Worm (Caenorhabditis elegans) whole organism, L4 larva: ENCODE data around the gene F36G9.3.

Experiments used
- F26F4.8 ChIP-seq: fragments of 200-800 bp; sonication (Bioruptor generic); conservative IDR thresholded peaks from 2 replicates; pipeline ENCODE4 v1.3.6; 2022; ENCODE audit warnings: missing genetic modification characterization, missing compliant biosample characterization
- F37D6.2 ChIP-seq: sonication (generic microtip); optimal IDR thresholded peaks from 2 replicates; lab custom pipeline; 2016; ENCODE audit warnings: mild to moderate bottlenecking, missing genetic modification characterization, missing compliant biosample characterization
- T20F7.1 ChIP-seq: fragments of 200-800 bp; sonication (Bioruptor generic); optimal IDR thresholded peaks from 2 replicates; lab custom pipeline; 2018; ENCODE audit warnings: mild to moderate bottlenecking, missing genetic modification characterization, missing compliant biosample characterization
- Y5F2A.4 ChIP-seq: fragments of 200-800 bp; sonication (Bioruptor generic); optimal IDR thresholded peaks from 2 replicates; lab custom pipeline; 2018; ENCODE audit warnings: mild to moderate bottlenecking, missing genetic modification characterization, missing compliant biosample characterization
- ZK546.5 ChIP-seq, 2 experiments: sonication (generic microtip); optimal IDR thresholded peaks; 2 replicates each; lab custom pipeline; 2017; ENCODE audit warnings: missing biosample characterization in 2 of 2, missing genetic modification characterization in 2 of 2
- aly-2 ChIP-seq: sonication (generic microtip); optimal IDR thresholded peaks from 2 replicates; lab custom pipeline; 2018; ENCODE audit warnings: missing biosample characterization, missing genetic modification characterization
- ceh-28 ChIP-seq: fragments of 150-350 bp; optimal IDR thresholded peaks from 2 replicates; lab custom pipeline; 2014; ENCODE audit warnings: missing biosample characterization, missing genetic modification reagents, missing genetic modification characterization
- ceh-44 ChIP-seq: fragments of 200-800 bp; sonication (Bioruptor generic); IDR thresholded peaks from 2 replicates; pipeline ENCODE4 v1.3.6; 2022; ENCODE audit warnings: missing genetic modification reagents, missing genetic modification characterization, missing compliant biosample characterization
- ces-1 ChIP-seq: fragments of 150-350 bp; sonication (generic microtip); optimal IDR thresholded peaks from 4 replicates; lab custom pipeline; 2014; ENCODE audit warnings: missing biosample characterization, missing genetic modification reagents, missing genetic modification characterization
- cey-2 ChIP-seq: sonication (generic microtip); optimal IDR thresholded peaks from 3 replicates; lab custom pipeline; 2017; ENCODE audit warnings: missing genetic modification characterization, mild to moderate bottlenecking, missing compliant biosample characterization, antibody characterized with exemption, borderline replicate concordance; ENCODE audit not compliant: insufficient read depth
- daf-16 ChIP-seq, 3 experiments: sonication (generic microtip); optimal IDR thresholded peaks; 2 replicates each; lab custom pipeline; 2016 to 2017; ENCODE audit warnings: missing genetic modification characterization in 3 of 3, missing genetic modification reagents in 3 of 3, mild to moderate bottlenecking in 2 of 3, missing compliant biosample characterization in 2 of 3, missing biosample characterization in 1 of 3, moderate library complexity in 1 of 3
- dmd-6 ChIP-seq: fragments of 200-800 bp; sonication (Bioruptor generic); IDR thresholded peaks from 2 replicates; pipeline ENCODE4 v1.3.6; 2022; ENCODE audit warnings: missing genetic modification reagents, missing genetic modification characterization, missing compliant biosample characterization
- dmd-8 ChIP-seq: fragments of 200-800 bp; sonication (Bioruptor generic); IDR thresholded peaks from 2 replicates; pipeline ENCODE4 v1.3.6; 2022; ENCODE audit warnings: missing genetic modification characterization, missing compliant biosample characterization
- dpl-1 ChIP-seq: fragments of 150-350 bp; optimal IDR thresholded peaks from 2 replicates; lab custom pipeline; 2014; ENCODE audit warnings: missing biosample characterization, missing genetic modification reagents, missing genetic modification characterization
- duxl-1 ChIP-seq: sonication (generic microtip); optimal IDR thresholded peaks from 2 replicates; lab custom pipeline; 2016; ENCODE audit warnings: mild to moderate bottlenecking, missing genetic modification characterization, moderate library complexity, missing compliant biosample characterization; ENCODE audit not compliant: poor library complexity
- hmg-1.1 ChIP-seq: fragments of 200-800 bp; sonication (Bioruptor generic); IDR thresholded peaks from 2 replicates; pipeline ENCODE4 v1.3.6; 2022; ENCODE audit warnings: missing genetic modification reagents, missing genetic modification characterization, missing compliant biosample characterization
- jun-1 ChIP-seq: fragments of 150-350 bp; optimal IDR thresholded peaks from 2 replicates; lab custom pipeline; 2014; ENCODE audit warnings: missing biosample characterization, missing genetic modification reagents, missing genetic modification characterization
- lim-7 ChIP-seq: fragments of 200-800 bp; sonication (Bioruptor generic); IDR thresholded peaks from 2 replicates; pipeline ENCODE4 v1.3.6; 2022; ENCODE audit warnings: missing genetic modification characterization, missing compliant biosample characterization
- lin-1 ChIP-seq: fragments of 200-800 bp; sonication (Bioruptor generic); IDR thresholded peaks from 2 replicates; pipeline ENCODE4 v1.3.6; 2022; ENCODE audit warnings: missing genetic modification reagents, missing genetic modification characterization, missing compliant biosample characterization
- lin-13 ChIP-seq: fragments of 150-350 bp; optimal IDR thresholded peaks from 2 replicates; lab custom pipeline; 2014; ENCODE audit warnings: missing biosample characterization, missing genetic modification reagents, missing genetic modification characterization
- lin-15B ChIP-seq: fragments of 150-350 bp; sonication (generic microtip); optimal IDR thresholded peaks from 3 replicates; lab custom pipeline; 2014; ENCODE audit warnings: missing biosample characterization, missing genetic modification characterization
- lin-29 ChIP-seq: fragments of 200-800 bp; sonication (Bioruptor generic); IDR thresholded peaks from 2 replicates; pipeline ENCODE4 v1.3.6; 2022; ENCODE audit warnings: missing genetic modification reagents, missing genetic modification characterization, missing compliant biosample characterization
- lin-38 ChIP-seq: fragments of 200-800 bp; sonication (Bioruptor generic); IDR thresholded peaks from 2 replicates; pipeline ENCODE4 v1.3.6; 2022; ENCODE audit warnings: missing genetic modification reagents, missing genetic modification characterization, missing compliant biosample characterization
- lin-39 ChIP-seq: fragments of 150-350 bp; optimal IDR thresholded peaks from 2 replicates; lab custom pipeline; 2014; ENCODE audit warnings: missing biosample characterization, missing genetic modification reagents, missing genetic modification characterization
- madf-9 ChIP-seq: fragments of 200-800 bp; sonication (Bioruptor generic); conservative IDR thresholded peaks from 2 replicates; pipeline ENCODE4 v1.3.6; 2022; ENCODE audit warnings: missing genetic modification reagents, missing genetic modification characterization, missing compliant biosample characterization
- mdl-1 ChIP-seq, 2 experiments: fragments of 150-350 bp in 1 of 2; sonication (generic microtip) in 1 of 2; optimal IDR thresholded peaks; 2 replicates each; lab custom pipeline; 2014 to 2017; ENCODE audit warnings: missing biosample characterization in 2 of 2, missing genetic modification characterization in 2 of 2
- mdt-29 ChIP-seq: fragments of 200-800 bp; sonication (Bioruptor generic); IDR thresholded peaks from 2 replicates; pipeline ENCODE4 v1.3.6; 2022; ENCODE audit warnings: missing genetic modification reagents, missing genetic modification characterization, missing compliant biosample characterization
- mxl-2 ChIP-seq: fragments of 200-800 bp; sonication (Bioruptor generic); conservative IDR thresholded peaks from 2 replicates; pipeline ENCODE4 v1.3.6; 2022; ENCODE audit warnings: missing genetic modification reagents, missing genetic modification characterization, missing compliant biosample characterization
- mxl-3 ChIP-seq: fragments of 200-800 bp; sonication (Bioruptor generic); optimal IDR thresholded peaks from 2 replicates; lab custom pipeline; 2018; ENCODE audit warnings: mild to moderate bottlenecking, missing genetic modification characterization, missing compliant biosample characterization
- nhr-11 ChIP-seq: fragments of 150-350 bp; optimal IDR thresholded peaks from 2 replicates; lab custom pipeline; 2014; ENCODE audit warnings: missing biosample characterization, missing genetic modification characterization
- nhr-237 ChIP-seq: sonication (generic microtip); optimal IDR thresholded peaks from 2 replicates; lab custom pipeline; 2017; ENCODE audit warnings: missing biosample characterization, missing genetic modification characterization
- nhr-48 ChIP-seq: sonication (generic microtip); optimal IDR thresholded peaks from 2 replicates; lab custom pipeline; 2016; ENCODE audit warnings: mild to moderate bottlenecking, missing genetic modification characterization, missing compliant biosample characterization
- nhr-6 ChIP-seq: fragments of 150-350 bp; optimal IDR thresholded peaks from 2 replicates; lab custom pipeline; 2014; ENCODE audit warnings: missing biosample characterization, missing genetic modification characterization
- nhr-77 ChIP-seq: fragments of 150-350 bp; optimal IDR thresholded peaks from 2 replicates; lab custom pipeline; 2014; ENCODE audit warnings: missing biosample characterization, missing genetic modification characterization
- pha-4 ChIP-seq, 2 experiments: fragments of 150-350 bp in 1 of 2; fragments of 200-800 bp in 1 of 2; sonication (Bioruptor generic) in 1 of 2; IDR thresholded peaks in 1 of 2; optimal IDR thresholded peaks in 1 of 2; 2 replicates each; pipeline versions ENCODE4 v1.3.6 to Lab custom; 2014 to 2022; ENCODE audit warnings: missing genetic modification characterization in 2 of 2, missing genetic modification reagents in 2 of 2, missing biosample characterization in 1 of 2, missing compliant biosample characterization in 1 of 2
- pqm-1 ChIP-seq: sonication (generic microtip); optimal IDR thresholded peaks from 2 replicates; lab custom pipeline; 2017; ENCODE audit warnings: missing biosample characterization, missing genetic modification characterization
- set-16 ChIP-seq: fragments of 200-800 bp; sonication (Bioruptor generic); IDR thresholded peaks from 2 replicates; pipeline ENCODE4 v1.3.6; 2022; ENCODE audit warnings: missing genetic modification reagents, missing genetic modification characterization, missing compliant biosample characterization
- skn-1 ChIP-seq: fragments of 150-350 bp; optimal IDR thresholded peaks from 2 replicates; lab custom pipeline; 2014; ENCODE audit warnings: missing biosample characterization, missing genetic modification characterization
- spr-3 ChIP-seq: fragments of 200-800 bp; sonication (Bioruptor generic); optimal IDR thresholded peaks from 2 replicates; lab custom pipeline; 2018; ENCODE audit warnings: mild to moderate bottlenecking, missing genetic modification characterization, missing compliant biosample characterization
- tag-97 ChIP-seq: fragments of 200-800 bp; sonication (Bioruptor generic); IDR thresholded peaks from 2 replicates; pipeline ENCODE4 v1.3.6; 2022; ENCODE audit warnings: missing genetic modification characterization, missing compliant biosample characterization
- unc-62 ChIP-seq, 3 experiments: fragments of 150-350 bp in 1 of 3; sonication (generic microtip); optimal IDR thresholded peaks in 2 of 3; peaks in 1 of 3; 1 replicate in 1 of 3; 2 replicates in 2 of 3; lab custom pipeline; 2014 to 2017; ENCODE audit warnings: missing biosample characterization in 3 of 3, missing genetic modification characterization in 3 of 3, missing genetic modification reagents in 3 of 3, missing genotype in 1 of 3
- zag-1 ChIP-seq: fragments of 150-350 bp; optimal IDR thresholded peaks from 2 replicates; lab custom pipeline; 2014; ENCODE audit warnings: missing biosample characterization, missing genetic modification characterization
- zip-2 ChIP-seq: fragments of 150-350 bp; optimal IDR thresholded peaks from 2 replicates; lab custom pipeline; 2014; ENCODE audit warnings: missing biosample characterization, missing genetic modification characterization

Gene F36G9.3

ce11 chrV:16000433-16000832 is 43.2 kb downstream of the F36G9.3 start, which contains the start of gene nhr-50 (continued):
- no peak for TF ChIP-seq lin-29 (GFP tag; lab: Robert Waterston, UW)
- no peak for TF ChIP-seq zip-2 (tag; lab: Kevin White, UChicago)
- no peak for TF ChIP-seq mxl-2 (GFP tag; lab: Robert Waterston, UW)
- no peak for TF ChIP-seq lin-15B (tag; lab: Kevin White, UChicago)
- TF ChIP-seq lin-39 (tag; lab: Kevin White, UChicago), result no peak
- no peak for TF ChIP-seq F26F4.8
- TF ChIP-seq ceh-28 (tag; lab: Kevin White, UChicago), result no peak
- peak; percentile 66 for TF ChIP-seq nhr-77 (tag; lab: Kevin White, UChicago)
- no peak for TF ChIP-seq dmd-8 (GFP tag; lab: Robert Waterston, UW)
- TF ChIP-seq lin-1, result no peak
- no peak for TF ChIP-seq ces-1 (GFP tag; lab: Kevin White, UChicago)
- no peak for TF ChIP-seq nhr-11 (tag; lab: Kevin White, UChicago)
- TF ChIP-seq duxl-1 (tag; lab: Kevin White, UChicago), result no peak
- no peak for TF ChIP-seq ZK546.5 (tag; optimal IDR thresholded peaks at IDR 0.05; lab: Kevin White, UChicago)
- TF ChIP-seq spr-3 (GFP tag; lab: Kevin White, UChicago), result no peak
- no peak for TF ChIP-seq zag-1 (tag; lab: Kevin White, UChicago)
- TF ChIP-seq daf-16 (GFP tag; optimal IDR thresholded peaks at IDR 0.05; lab: Kevin White, UChicago), result no peak
- TF ChIP-seq daf-16 (tag; optimal IDR thresholded peaks at IDR 0.05; lab: Kevin White, UChicago), result no peak
- TF ChIP-seq dpl-1, result peak; percentile 31
- TF ChIP-seq jun-1 (tag; lab: Kevin White, UChicago), result peak; percentile 18
- TF ChIP-seq mdt-29 (GFP tag; lab: Robert Waterston, UW), result no peak
- no peak for TF ChIP-seq T20F7.1
- TF ChIP-seq ceh-44 (GFP tag; lab: Robert Waterston, UW), result no peak
- TF ChIP-seq F37D6.2 (tag; lab: Kevin White, UChicago), result no peak
- TF ChIP-seq set-16, result no peak
- no peak for TF ChIP-seq skn-1 (tag; lab: Kevin White, UChicago)
- TF ChIP-seq lin-13, result no peak
- peak; percentile 14 for TF ChIP-seq mxl-3 (GFP tag; lab: Kevin White, UChicago)
- TF ChIP-seq nhr-237 (tag; lab: Kevin White, UChicago), result no peak
- peak; percentile 90 for TF ChIP-seq dmd-6 (GFP tag; lab: Robert Waterston, UW)
- TF ChIP-seq pqm-1 (tag; lab: Kevin White, UChicago), result peak; percentile 35
- no peak for TF ChIP-seq lin-38 (GFP tag; lab: Robert Waterston, UW)
- TF ChIP-seq aly-2 (tag; lab: Kevin White, UChicago), result no peak
- no peak for TF ChIP-seq cey-2
- TF ChIP-seq lim-7 (GFP tag; lab: Robert Waterston, UW), result no peak
- TF ChIP-seq unc-62 (GFP tag; optimal IDR thresholded peaks at IDR 0.05 in 1 of 2; lab: Kevin White, UChicago), result peak in 1 of 2 experiments; percentile 1
- no peak for TF ChIP-seq unc-62 (tag; optimal IDR thresholded peaks at IDR 0.05; lab: Kevin White, UChicago)
- TF ChIP-seq pha-4 (GFP tag; IDR thresholded peaks at IDR 0.05; lab: Robert Waterston, UW), result no peak
- peak; percentile 86 for TF ChIP-seq pha-4 (tag; optimal IDR thresholded peaks at IDR 0.05; lab: Kevin White, UChicago)
- TF ChIP-seq tag-97 (GFP tag; lab: Robert Waterston, UW), result no peak
- TF ChIP-seq nhr-48 (tag; lab: Kevin White, UChicago), result peak; percentile 44
- TF ChIP-seq Y5F2A.4, result no peak
- TF ChIP-seq nhr-6 (tag; lab: Kevin White, UChicago), result peak; percentile 93
- TF ChIP-seq hmg-1.1, result no peak

- TF ChIP-seq mdl-1 (tag; optimal IDR thresholded peaks at IDR 0.05; lab: Kevin White, UChicago), result no peak
- no peak for TF ChIP-seq madf-9 (GFP tag; lab: Robert Waterston, UW)
- no peak for TF ChIP-seq lin-29 (GFP tag; lab: Robert Waterston, UW)
- no peak for TF ChIP-seq lim-7 (GFP tag; lab: Robert Waterston, UW)
- no peak for TF ChIP-seq lin-15B (tag; lab: Kevin White, UChicago)
Measured at ce11 chrV:16002288-16002687, 45.1 kb downstream of the F36G9.3 start, which contains the start of gene nhr-63. Gene nhr-63 (plus strand): TSS chrV:16002588.
